Worm (Caenorhabditis elegans) whole organism, L2 larva: Measurements from ENCODE around the gene ugt-13.

Experiments
- C34F6.9 ChIP-seq: fragments of 150-350 bp; optimal IDR thresholded peaks from 2 replicates; lab custom pipeline; 2014; ENCODE audit warnings: missing biosample characterization, missing genetic modification characterization
- ama-1 ChIP-seq: fragments of 150-350 bp; optimal IDR thresholded peaks from 2 replicates; lab custom pipeline; 2018; ENCODE audit warnings: inconsistent platforms
- ceh-82 ChIP-seq: fragments of 150-350 bp; optimal IDR thresholded peaks from 2 replicates; lab custom pipeline; 2014; ENCODE audit warnings: missing biosample characterization, missing genetic modification characterization
- egl-27 ChIP-seq: sonication (generic microtip); optimal IDR thresholded peaks from 3 replicates; lab custom pipeline; 2017; ENCODE audit warnings: missing biosample characterization, missing genetic modification reagents, missing genetic modification characterization
- fos-1 ChIP-seq: fragments of 150-350 bp; optimal IDR thresholded peaks from 2 replicates; lab custom pipeline; 2014; ENCODE audit warnings: missing biosample characterization, missing genetic modification characterization
- lin-13 ChIP-seq: fragments of 150-350 bp; optimal IDR thresholded peaks from 2 replicates; lab custom pipeline; 2014; ENCODE audit warnings: missing biosample characterization, missing genetic modification reagents, missing genetic modification characterization
- nhr-12 ChIP-seq: fragments of 150-350 bp; optimal IDR thresholded peaks from 2 replicates; lab custom pipeline; 2014; ENCODE audit warnings: missing biosample characterization, missing genetic modification characterization
- nhr-129 ChIP-seq: fragments of 150-350 bp; optimal IDR thresholded peaks from 2 replicates; lab custom pipeline; 2014; ENCODE audit warnings: missing biosample characterization, missing genetic modification characterization
- sem-4 ChIP-seq: fragments of 150-350 bp; optimal IDR thresholded peaks from 2 replicates; lab custom pipeline; 2014; ENCODE audit warnings: missing biosample characterization, missing genetic modification reagents, missing genetic modification characterization
- skn-1 ChIP-seq: sonication (generic microtip); optimal IDR thresholded peaks from 2 replicates; lab custom pipeline; 2017; ENCODE audit warnings: missing biosample characterization, missing genetic modification characterization
- snpc-4 ChIP-seq: fragments of 150-350 bp; optimal IDR thresholded peaks from 2 replicates; lab custom pipeline; 2014; ENCODE audit warnings: missing biosample characterization, missing genetic modification characterization
- unc-39 ChIP-seq: fragments of 150-350 bp; optimal IDR thresholded peaks from 2 replicates; lab custom pipeline; 2014; ENCODE audit warnings: missing biosample characterization, missing genetic modification characterization
- unc-62 ChIP-seq: fragments of 150-350 bp; optimal IDR thresholded peaks from 2 replicates; lab custom pipeline; 2014; ENCODE audit warnings: missing biosample characterization, missing genetic modification reagents, missing genetic modification characterization

DNA sequence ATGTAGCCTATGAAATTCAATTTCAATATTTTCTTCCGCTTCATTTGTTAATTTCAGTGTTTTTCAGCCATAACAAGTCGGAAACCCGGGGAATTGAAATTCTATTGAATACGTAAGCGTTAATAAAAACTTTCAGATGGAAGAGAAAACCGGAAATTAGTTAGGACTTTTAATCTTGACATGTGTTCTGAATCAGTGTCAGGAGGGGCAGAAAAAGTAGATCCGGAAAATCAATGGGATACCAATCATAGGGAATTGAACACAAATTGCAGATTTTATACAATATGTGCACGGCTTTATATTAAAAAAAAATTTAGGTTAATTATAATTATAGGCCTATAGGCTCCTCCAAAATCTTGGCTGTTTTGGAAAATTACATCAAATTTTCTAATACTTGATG is 44.4 kb upstream of the ugt-13 start:
- TF ChIP-seq unc-62 (no peak), snpc-4 (tag; lab: Kevin White, UChicago) (no peak), egl-27 (tag; lab: Kevin White, UChicago) (no peak), sem-4 (tag; lab: Kevin White, UChicago) (no peak), nhr-12 (tag; lab: Kevin White, UChicago) (no peak), nhr-129 (tag; lab: Kevin White, UChicago) (no peak), lin-13 (GFP tag; lab: Kevin White, UChicago) (no peak), unc-39 (no peak), C34F6.9 (tag; lab: Kevin White, UChicago) (no peak), ceh-82 (tag; lab: Kevin White, UChicago) (no peak), fos-1 (tag; lab: Kevin White, UChicago) (no peak), ama-1 (no peak), skn-1 (no peak)
